Worm (Caenorhabditis elegans) whole organism, L4 larva: ENCODE results near the gene str-140.

Source experiments
- F49E8.2 ChIP-seq: sonication (generic microtip); optimal IDR thresholded peaks from 2 replicates; lab custom pipeline; 2016; ENCODE audit warnings: missing compliant biosample characterization, mild to moderate bottlenecking, missing genetic modification characterization, borderline replicate concordance
- Y105C5A.15 ChIP-seq: fragments of 200-800 bp; sonication (Bioruptor generic); IDR thresholded peaks from 2 replicates; pipeline ENCODE4 v1.3.6; 2022; ENCODE audit warnings: missing genetic modification characterization, missing compliant biosample characterization
- Y5F2A.4 ChIP-seq: fragments of 200-800 bp; sonication (Bioruptor generic); optimal IDR thresholded peaks from 2 replicates; lab custom pipeline; 2018; ENCODE audit warnings: mild to moderate bottlenecking, missing genetic modification characterization, missing compliant biosample characterization
- ZK337.2 ChIP-seq: fragments of 200-800 bp; sonication (Bioruptor generic); IDR thresholded peaks from 2 replicates; pipeline ENCODE4 v1.3.6; 2022; ENCODE audit warnings: missing genetic modification reagents, missing genetic modification characterization, missing compliant biosample characterization
- ces-1 ChIP-seq: fragments of 150-350 bp; sonication (generic microtip); optimal IDR thresholded peaks from 4 replicates; lab custom pipeline; 2014; ENCODE audit warnings: missing biosample characterization, missing genetic modification reagents, missing genetic modification characterization
- daf-19 ChIP-seq: fragments of 200-800 bp; sonication (Bioruptor generic); conservative IDR thresholded peaks from 2 replicates; pipeline ENCODE4 v1.3.6; 2022; ENCODE audit warnings: missing genetic modification characterization, missing compliant biosample characterization
- daf-8 ChIP-seq: fragments of 200-800 bp; sonication (Bioruptor generic); IDR thresholded peaks from 2 replicates; pipeline ENCODE4 v1.3.6; 2022; ENCODE audit warnings: missing genetic modification characterization, missing compliant biosample characterization
- dmd-6 ChIP-seq: fragments of 200-800 bp; sonication (Bioruptor generic); IDR thresholded peaks from 2 replicates; pipeline ENCODE4 v1.3.6; 2022; ENCODE audit warnings: missing genetic modification reagents, missing genetic modification characterization, missing compliant biosample characterization
- dmd-8 ChIP-seq: fragments of 200-800 bp; sonication (Bioruptor generic); IDR thresholded peaks from 2 replicates; pipeline ENCODE4 v1.3.6; 2022; ENCODE audit warnings: missing genetic modification characterization, missing compliant biosample characterization
- duxl-1 ChIP-seq: sonication (generic microtip); optimal IDR thresholded peaks from 2 replicates; lab custom pipeline; 2016; ENCODE audit warnings: mild to moderate bottlenecking, missing genetic modification characterization, moderate library complexity, missing compliant biosample characterization; ENCODE audit not compliant: poor library complexity
- dve-1 ChIP-seq: sonication (generic microtip); optimal IDR thresholded peaks from 2 replicates; lab custom pipeline; 2017; ENCODE audit warnings: antibody characterized with exemption, mild to moderate bottlenecking, missing genetic modification characterization, missing compliant biosample characterization; ENCODE audit not compliant: insufficient read depth
- egl-43 ChIP-seq: fragments of 200-800 bp; sonication (Bioruptor generic); IDR thresholded peaks from 2 replicates; pipeline ENCODE4 v1.3.6; 2022; ENCODE audit warnings: missing genetic modification reagents, missing genetic modification characterization, missing compliant biosample characterization
- gei-8 ChIP-seq: fragments of 200-800 bp; sonication (Bioruptor generic); optimal IDR thresholded peaks from 2 replicates; lab custom pipeline; 2018; ENCODE audit warnings: mild to moderate bottlenecking, missing genetic modification characterization, missing compliant biosample characterization
- hlh-11 ChIP-seq: fragments of 200-800 bp; sonication (Bioruptor generic); optimal IDR thresholded peaks from 2 replicates; lab custom pipeline; 2018; ENCODE audit warnings: mild to moderate bottlenecking, missing genetic modification characterization, missing compliant biosample characterization
- hlh-30 ChIP-seq: sonication (generic microtip); optimal IDR thresholded peaks from 2 replicates; lab custom pipeline; 2017; ENCODE audit warnings: antibody characterized with exemption, mild to moderate bottlenecking, missing genetic modification characterization, missing compliant biosample characterization; ENCODE audit not compliant: insufficient read depth
- jun-1 ChIP-seq: fragments of 150-350 bp; optimal IDR thresholded peaks from 2 replicates; lab custom pipeline; 2014; ENCODE audit warnings: missing biosample characterization, missing genetic modification reagents, missing genetic modification characterization
- lin-13 ChIP-seq: fragments of 150-350 bp; optimal IDR thresholded peaks from 2 replicates; lab custom pipeline; 2014; ENCODE audit warnings: missing biosample characterization, missing genetic modification reagents, missing genetic modification characterization
- lin-38 ChIP-seq: fragments of 200-800 bp; sonication (Bioruptor generic); IDR thresholded peaks from 2 replicates; pipeline ENCODE4 v1.3.6; 2022; ENCODE audit warnings: missing genetic modification reagents, missing genetic modification characterization, missing compliant biosample characterization
- madf-5 ChIP-seq, 2 experiments: fragments of 200-800 bp; sonication (Bioruptor generic); IDR thresholded peaks; 2 replicates each; pipeline ENCODE4 v1.3.6; 2022; ENCODE audit warnings: missing compliant biosample characterization in 2 of 2, missing genetic modification characterization in 2 of 2
- mep-1 ChIP-seq: fragments of 150-350 bp; sonication (generic microtip); optimal IDR thresholded peaks from 3 replicates; lab custom pipeline; 2014; ENCODE audit warnings: missing biosample characterization, missing genetic modification characterization
- mes-2 ChIP-seq: sonication (generic microtip); optimal IDR thresholded peaks from 2 replicates; lab custom pipeline; 2016; ENCODE audit warnings: missing genotype, mild to moderate bottlenecking, missing genetic modification characterization, missing compliant biosample characterization; ENCODE audit not compliant: poor library complexity, severe bottlenecking
- nhr-237 ChIP-seq: sonication (generic microtip); optimal IDR thresholded peaks from 2 replicates; lab custom pipeline; 2017; ENCODE audit warnings: missing biosample characterization, missing genetic modification characterization
- nhr-28 ChIP-seq: fragments of 150-350 bp; optimal IDR thresholded peaks from 2 replicates; lab custom pipeline; 2014; ENCODE audit warnings: missing biosample characterization, missing genetic modification characterization
- nhr-41 ChIP-seq: fragments of 200-800 bp; sonication (Bioruptor generic); IDR thresholded peaks from 2 replicates; pipeline ENCODE4 v1.3.6; 2022; ENCODE audit warnings: missing genetic modification reagents, missing genetic modification characterization, missing compliant biosample characterization
- nhr-6 ChIP-seq: fragments of 150-350 bp; optimal IDR thresholded peaks from 2 replicates; lab custom pipeline; 2014; ENCODE audit warnings: missing biosample characterization, missing genetic modification characterization
- pqm-1 ChIP-seq: sonication (generic microtip); optimal IDR thresholded peaks from 2 replicates; lab custom pipeline; 2017; ENCODE audit warnings: missing biosample characterization, missing genetic modification characterization
- snpc-1.2 ChIP-seq: fragments of 200-800 bp; sonication (Bioruptor generic); IDR thresholded peaks from 2 replicates; pipeline ENCODE4 v1.3.6; 2022; ENCODE audit warnings: missing genetic modification reagents, missing genetic modification characterization, missing compliant biosample characterization
- snpc-4 ChIP-seq: fragments of 150-350 bp; optimal IDR thresholded peaks from 2 replicates; lab custom pipeline; 2014; ENCODE audit warnings: missing biosample characterization, missing genetic modification characterization
- spr-1 ChIP-seq: sonication (generic microtip); optimal IDR thresholded peaks from 2 replicates; lab custom pipeline; 2016; ENCODE audit warnings: mild to moderate bottlenecking, missing genetic modification characterization, missing compliant biosample characterization
- tag-97 ChIP-seq: fragments of 200-800 bp; sonication (Bioruptor generic); IDR thresholded peaks from 2 replicates; pipeline ENCODE4 v1.3.6; 2022; ENCODE audit warnings: missing genetic modification characterization, missing compliant biosample characterization
- tra-1 ChIP-seq: fragments of 200-800 bp; sonication (Bioruptor generic); IDR thresholded peaks from 2 replicates; pipeline ENCODE4 v1.3.6; 2022; ENCODE audit warnings: missing genetic modification reagents, missing genetic modification characterization, missing compliant biosample characterization
- unc-130 ChIP-seq: sonication (generic microtip); optimal IDR thresholded peaks from 2 replicates; lab custom pipeline; 2016; ENCODE audit warnings: missing genetic modification reagents, missing genetic modification characterization, missing compliant biosample characterization
- unc-39 ChIP-seq: sonication (generic microtip); optimal IDR thresholded peaks from 2 replicates; lab custom pipeline; 2017; ENCODE audit warnings: missing biosample characterization, missing genetic modification characterization
- unc-62 ChIP-seq, 3 experiments: fragments of 150-350 bp in 1 of 3; sonication (generic microtip); optimal IDR thresholded peaks in 2 of 3; peaks in 1 of 3; 1 replicate in 1 of 3; 2 replicates in 2 of 3; lab custom pipeline; 2014 to 2017; ENCODE audit warnings: missing biosample characterization in 3 of 3, missing genetic modification characterization in 3 of 3, missing genetic modification reagents in 3 of 3, missing genotype in 1 of 3
- vab-7 ChIP-seq: fragments of 200-800 bp; sonication (Bioruptor generic); IDR thresholded peaks from 2 replicates; pipeline ENCODE4 v1.3.6; 2022; ENCODE audit warnings: missing genetic modification reagents, missing genetic modification characterization, missing compliant biosample characterization
- zfp-2 ChIP-seq: sonication (generic microtip); optimal IDR thresholded peaks from 2 replicates; lab custom pipeline; 2016; ENCODE audit warnings: mild to moderate bottlenecking, missing genetic modification characterization, missing compliant biosample characterization
- zfp-3 ChIP-seq: fragments of 200-800 bp; sonication (Bioruptor generic); conservative IDR thresholded peaks from 2 replicates; pipeline ENCODE4 v1.3.6; 2022; ENCODE audit warnings: missing genetic modification reagents, missing genetic modification characterization, missing compliant biosample characterization
- ztf-11 ChIP-seq: fragments of 150-350 bp; optimal IDR thresholded peaks from 2 replicates; lab custom pipeline; 2014; ENCODE audit warnings: missing biosample characterization, missing genetic modification characterization

The str-140 gene

ce11 chrV:8090595-8090994 is 22.9 kb upstream of the str-140 start, which contains the start of gene str-130:
TSS of gene str-130 (minus strand) at chrV:8090695.
- no peak for TF ChIP-seq nhr-28 (tag; lab: Kevin White, UChicago)
- no peak for TF ChIP-seq duxl-1 (tag; lab: Kevin White, UChicago)
- no peak for TF ChIP-seq daf-19

ce11 chrV:8085141-8085540 is 17.4 kb upstream of the str-140 start, which contains the start of gene C09H5.7:
TSS of gene C09H5.7 (minus strand) at chrV:8085241.
- no peak for TF ChIP-seq Y105C5A.15 (GFP tag; lab: Robert Waterston, UW)
- no peak for TF ChIP-seq nhr-41 (GFP tag; lab: Robert Waterston, UW)
- no peak for TF ChIP-seq vab-7
- no peak for TF ChIP-seq snpc-4 (tag; lab: Kevin White, UChicago)
- no peak for TF ChIP-seq nhr-6 (tag; lab: Kevin White, UChicago)
- TF ChIP-seq pqm-1 (tag; lab: Kevin White, UChicago): no peak
- TF ChIP-seq dmd-6: no peak
- TF ChIP-seq mep-1 (tag; lab: Kevin White, UChicago): no peak
- no peak for TF ChIP-seq hlh-11 (tag; lab: Kevin White, UChicago)
- TF ChIP-seq tag-97 (GFP tag; lab: Robert Waterston, UW): no peak
- no peak for TF ChIP-seq lin-38
- no peak for TF ChIP-seq snpc-1.2
- TF ChIP-seq jun-1 (tag; lab: Kevin White, UChicago): no peak
- no peak for TF ChIP-seq dmd-8
- TF ChIP-seq zfp-3 (GFP tag; lab: Robert Waterston, UW): no peak
- TF ChIP-seq dve-1 (tag; lab: Kevin White, UChicago): no peak
- no peak for TF ChIP-seq Y5F2A.4 (GFP tag; lab: Kevin White, UChicago)
- no peak for TF ChIP-seq madf-5 (GFP tag; IDR thresholded peaks at IDR 0.05; lab: Robert Waterston, UW)
- no peak for TF ChIP-seq hlh-30 (tag; lab: Kevin White, UChicago)
- TF ChIP-seq unc-39: no peak

- TF ChIP-seq daf-8 (GFP tag; lab: Robert Waterston, UW): no peak
- TF ChIP-seq ztf-11 (tag; lab: Kevin White, UChicago): no peak
- TF ChIP-seq F49E8.2 (tag; lab: Kevin White, UChicago): no peak
- no peak for TF ChIP-seq spr-1 (tag; lab: Kevin White, UChicago)
- no peak for TF ChIP-seq dve-1 (tag; lab: Kevin White, UChicago)
- TF ChIP-seq egl-43 (GFP tag; lab: Robert Waterston, UW): no peak
- TF ChIP-seq tra-1: no peak
- no peak for TF ChIP-seq gei-8
- TF ChIP-seq unc-62 (GFP tag; optimal IDR thresholded peaks at IDR 0.05 in 1 of 2; lab: Kevin White, UChicago): no peak
- TF ChIP-seq unc-62 (tag; optimal IDR thresholded peaks at IDR 0.05; lab: Kevin White, UChicago): no peak
- TF ChIP-seq nhr-6 (tag; lab: Kevin White, UChicago): no peak
- no peak for TF ChIP-seq mes-2
- TF ChIP-seq lin-13 (GFP tag; lab: Kevin White, UChicago): no peak
- TF ChIP-seq pqm-1 (tag; lab: Kevin White, UChicago): no peak
- TF ChIP-seq ZK337.2 (GFP tag; lab: Robert Waterston, UW): no peak
- no peak for TF ChIP-seq ces-1 (GFP tag; lab: Kevin White, UChicago)
- no peak for TF ChIP-seq unc-39
- TF ChIP-seq zfp-2 (tag; lab: Kevin White, UChicago): no peak
- TF ChIP-seq nhr-237 (tag; lab: Kevin White, UChicago): no peak
- TF ChIP-seq unc-130 (GFP tag; lab: Kevin White, UChicago): no peak
These were observed 13.9 kb upstream of the str-140 start, which contains the start of gene str-131 for ce11 chrV:8081579-8081978. TSS of gene str-131 (minus strand) at chrV:8081679.
